Fruit fly (Drosophila melanogaster): ENCODE results near the gene spen.

spen gene

DNA sequence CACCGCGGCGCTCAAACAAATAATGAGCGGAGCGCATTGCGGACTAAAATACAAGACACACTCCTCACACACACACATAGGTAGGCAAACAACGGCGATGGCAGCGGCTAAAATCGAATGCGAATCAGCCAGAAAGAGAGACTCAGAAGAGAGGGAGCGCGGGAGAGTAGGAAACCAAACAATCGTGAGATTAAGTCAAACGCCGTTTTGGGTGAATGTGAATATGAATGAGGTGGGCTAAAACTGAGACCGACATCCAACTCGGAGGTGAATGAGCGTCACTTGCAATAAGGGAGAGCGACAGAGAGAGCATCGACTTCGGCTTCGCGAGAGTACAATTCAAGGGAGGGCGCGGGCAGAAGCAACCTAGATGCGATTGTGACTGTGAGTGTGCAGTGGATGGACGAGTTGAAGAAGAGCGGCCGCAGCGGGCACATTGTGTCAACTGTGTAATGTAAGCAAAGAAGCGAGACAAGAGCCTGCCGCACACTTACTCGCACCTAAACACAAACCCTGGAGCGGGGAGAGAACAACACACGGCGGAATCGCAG, 63.2 kb downstream of the spen start (continued):
- no peak for TF ChIP-seq CG4820 (GFP tag; optimal IDR thresholded peaks at IDR 0.05)
- peak; percentile 12; the same call in 1 of the 2 replicates for TF ChIP-seq Bgb (GFP tag; IDR thresholded peaks at IDR 0.05; ENCODE audit: partially characterized antibody)
- peak; percentile 83 for TF ChIP-seq z (GFP tag; IDR thresholded peaks at IDR 0.05)
- peak; percentile 72 for TF ChIP-seq sens (GFP tag)
- no peak for TF ChIP-seq CG13624 (GFP tag; optimal IDR thresholded peaks at IDR 0.05)
- TF ChIP-seq Hr51 (GFP tag; optimal IDR thresholded peaks at IDR 0.05) = peak in 1 of 2 experiments; percentile 2
- no peak for TF ChIP-seq fru (optimal IDR thresholded peaks at IDR 0.05)
- no peak for TF ChIP-seq lola (GFP tag; optimal IDR thresholded peaks at IDR 0.05)
- no peak for TF ChIP-seq pan (optimal IDR thresholded peaks at IDR 0.05)
- TF ChIP-seq pan (GFP tag; optimal IDR thresholded peaks at IDR 0.05 in 1 of 2, IDR thresholded peaks at IDR 0.05 in 1 of 2) = peak in 1 of 2 experiments; percentile 23
- TF ChIP-seq ATbp (GFP tag; optimal IDR thresholded peaks at IDR 0.05) = peak; percentile 37
- no peak for TF ChIP-seq vnd (GFP tag; IDR thresholded peaks at IDR 0.05; ENCODE audit: partially characterized antibody)
- TF ChIP-seq ssp (GFP tag; IDR thresholded peaks at IDR 0.05) = no peak
- TF ChIP-seq CG5245 (GFP tag; optimal IDR thresholded peaks at IDR 0.05) = no peak
- 0 out of 2 replicates have a peak, but pooled peaks have one; percentile 29 for TF ChIP-seq slbo (GFP tag; IDR thresholded peaks at IDR 0.05)
- TF ChIP-seq CG11504 (tag; optimal IDR thresholded peaks at IDR 0.05) = no peak
- peak; percentile 31 for TF ChIP-seq odd (GFP tag; optimal IDR thresholded peaks at IDR 0.05)
- TF ChIP-seq CG4854 (GFP tag; optimal IDR thresholded peaks at IDR 0.05) = no peak
- TF ChIP-seq CG13894 (tag; optimal IDR thresholded peaks at IDR 0.05) = peak; percentile 12
- no peak for TF ChIP-seq br (optimal IDR thresholded peaks at IDR 0.05)
- no peak for TF ChIP-seq CG32772 (GFP tag; IDR thresholded peaks at IDR 0.05)
- TF ChIP-seq lmd (GFP tag; IDR thresholded peaks at IDR 0.05) = no peak
- no peak for TF ChIP-seq Ets65A (GFP tag)
- peak; percentile 43; the same call in 1 of the 3 replicates for TF ChIP-seq Doc3 (GFP tag; IDR thresholded peaks at IDR 0.05; ENCODE audit: partially characterized antibody)
- TF ChIP-seq Antp (GFP tag; optimal IDR thresholded peaks at IDR 0.05) = no peak
- no peak for TF ChIP-seq ato (GFP tag; IDR thresholded peaks at IDR 0.05; ENCODE audit: partially characterized antibody)
- peak; percentile 8 for TF ChIP-seq Hmr (GFP tag; optimal IDR thresholded peaks at IDR 0.05)
- peak; percentile 40 for TF ChIP-seq lbe (GFP tag; optimal IDR thresholded peaks at IDR 0.05)
- TF ChIP-seq H15 (GFP tag; IDR thresholded peaks at IDR 0.05) = no peak
- peak; percentile 32 for TF ChIP-seq CG12219 (GFP tag; optimal IDR thresholded peaks at IDR 0.05)
- TF ChIP-seq CG10431 (GFP tag; optimal IDR thresholded peaks at IDR 0.05) = no peak
- TF ChIP-seq pros (GFP tag; optimal IDR thresholded peaks at IDR 0.05) = peak; percentile 100
- no peak for TF ChIP-seq da (GFP tag; optimal IDR thresholded peaks at IDR 0.05)
- TF ChIP-seq fd3F (GFP tag; optimal IDR thresholded peaks at IDR 0.05) = no peak
- TF ChIP-seq CG3407 (GFP tag; optimal IDR thresholded peaks at IDR 0.05) = no peak
- TF ChIP-seq mirr (GFP tag; optimal IDR thresholded peaks at IDR 0.05) = peak; percentile 9
- no peak for TF ChIP-seq Opbp (GFP tag; IDR thresholded peaks at IDR 0.05; ENCODE audit: partially characterized antibody)
- TF ChIP-seq Med (GFP tag) = peak; percentile 82
- peak; percentile 22 for TF ChIP-seq sug (tag; optimal IDR thresholded peaks at IDR 0.05)
- TF ChIP-seq sob (GFP tag; IDR thresholded peaks at IDR 0.05) = peak; percentile 45; the same call in 1 of the 2 replicates
- no peak for TF ChIP-seq CG7745 (tag; optimal IDR thresholded peaks at IDR 0.05)
- peak; percentile 21 for TF ChIP-seq bigmax (GFP tag; optimal IDR thresholded peaks at IDR 0.05)
- peak; percentile 60 for TF ChIP-seq seq (GFP tag; IDR thresholded peaks at IDR 0.05)
- peak; percentile 42 for TF ChIP-seq zen (tag; optimal IDR thresholded peaks at IDR 0.05)
- no peak; the same call in 2 of the 3 replicates for TF ChIP-seq otp (GFP tag; IDR thresholded peaks at IDR 0.05)
- TF ChIP-seq CG34376 (GFP tag; optimal IDR thresholded peaks at IDR 0.05) = peak; percentile 5
- no peak for TF ChIP-seq ap (GFP tag; IDR thresholded peaks at IDR 0.05)
- TF ChIP-seq CG14860 (GFP tag; IDR thresholded peaks at IDR 0.05; ENCODE audit: partially characterized antibody) = no peak
- peak; percentile 14 for TF ChIP-seq pfk (GFP tag; optimal IDR thresholded peaks at IDR 0.05)
- TF ChIP-seq HHEX (GFP tag; optimal IDR thresholded peaks at IDR 0.05) = no peak
- TF ChIP-seq Tbp (GFP tag; optimal IDR thresholded peaks at IDR 0.05) = no peak
